Worm (Caenorhabditis elegans): Measurements from ENCODE around the gene ser-2.
A peak's percentile ranks its signal among the peaks of the same experiment; 100 is the strongest.

ce11 chrX:15334897-15335296, 32.1 kb upstream of the ser-2 start:
- TF ChIP-seq nhr-12 (tag; optimal IDR thresholded peaks at IDR 0.05), result no peak
- no peak for TF ChIP-seq ces-1 (GFP tag; optimal IDR thresholded peaks at IDR 0.05)
- TF ChIP-seq dsc-1 (tag; optimal IDR thresholded peaks at IDR 0.05), result no peak
- TF ChIP-seq unc-130 (tag; optimal IDR thresholded peaks at IDR 0.05), result no peak
- no peak for TF ChIP-seq jun-1 (tag; optimal IDR thresholded peaks at IDR 0.05)
- no peak for TF ChIP-seq unc-62 (GFP tag; optimal IDR thresholded peaks at IDR 0.05)
- peak in 1 of 2 experiments; percentile 15 for TF ChIP-seq lsy-2 (tag; optimal IDR thresholded peaks at IDR 0.05)
- no peak for TF ChIP-seq skn-1 (tag; optimal IDR thresholded peaks at IDR 0.05)
- TF ChIP-seq ceh-82 (tag; optimal IDR thresholded peaks at IDR 0.05), result no peak
- no peak for TF ChIP-seq pqm-1 (tag; optimal IDR thresholded peaks at IDR 0.05)
- TF ChIP-seq nhr-47 (tag; optimal IDR thresholded peaks at IDR 0.05), result no peak
- no peak for TF ChIP-seq nhr-11 (tag; optimal IDR thresholded peaks at IDR 0.05)
- no peak for TF ChIP-seq efl-1 (optimal IDR thresholded peaks at IDR 0.05)
- no peak for TF ChIP-seq efl-1 (GFP tag; optimal IDR thresholded peaks at IDR 0.05 in 1 of 2)

Measured in whole organism, L1 larva.